Fruit fly (Drosophila melanogaster) whole organism, embryonic: ENCODE results near the gene HisCl1.

Experiments
- Abd-B ChIP-seq: fragments of 200-800 bp; sonication (Bioruptor generic); optimal IDR thresholded peaks from 2 replicates; lab custom pipeline; 2018; ENCODE audit warnings: missing biosample characterization, mild to moderate bottlenecking, missing genetic modification characterization, moderate library complexity
- BtbVII ChIP-seq: fragments of 200-800 bp; sonication (Bioruptor generic); optimal IDR thresholded peaks from 3 replicates; lab custom pipeline; 2017; ENCODE audit warnings: missing biosample characterization, mild to moderate bottlenecking, missing genetic modification characterization
- CG11696 ChIP-seq: fragments of 200-800 bp; sonication (Bioruptor generic); IDR thresholded peaks from 2 replicates; pipeline ENCODE4 v1.3.6; 2022; ENCODE audit warnings: missing biosample characterization, missing genetic modification characterization
- CG12155 ChIP-seq: fragments of 200-800 bp; sonication (Bioruptor generic); optimal IDR thresholded peaks from 3 replicates; lab custom pipeline; 2016; ENCODE audit warnings: missing biosample characterization, missing genetic modification characterization
- CG12744 ChIP-seq: fragments of 200-800 bp; sonication (Bioruptor generic); optimal IDR thresholded peaks from 2 replicates; lab custom pipeline; 2016; ENCODE audit warnings: missing biosample characterization, missing genetic modification characterization
- CG13287 ChIP-seq: fragments of 200-800 bp; sonication (Bioruptor generic); IDR thresholded peaks from 2 replicates; pipeline ENCODE4 v1.3.6; 2022; ENCODE audit warnings: missing biosample characterization, missing genetic modification characterization; ENCODE audit not compliant: partially characterized antibody
- CG14965 ChIP-seq: fragments of 200-800 bp; sonication (Bioruptor generic); optimal IDR thresholded peaks from 2 replicates; lab custom pipeline; 2016; ENCODE audit warnings: missing biosample characterization, missing genetic modification characterization, borderline replicate concordance
- CG15479 ChIP-seq: fragments of 200-800 bp; sonication (Bioruptor generic); optimal IDR thresholded peaks from 3 replicates; lab custom pipeline; 2019; ENCODE audit warnings: missing biosample characterization, mild to moderate bottlenecking, missing genetic modification characterization, moderate library complexity
- CG15696 ChIP-seq: fragments of 200-800 bp; sonication (Bioruptor generic); optimal IDR thresholded peaks from 2 replicates; lab custom pipeline; 2019; ENCODE audit warnings: missing biosample characterization, mild to moderate bottlenecking, missing genetic modification characterization, moderate library complexity
- CG1602 ChIP-seq: fragments of 200-800 bp; sonication (Bioruptor generic); optimal IDR thresholded peaks from 3 replicates; lab custom pipeline; 2016; ENCODE audit warnings: missing biosample characterization, missing genetic modification characterization
- CG17359 ChIP-seq: fragments of 200-800 bp; sonication (Bioruptor generic); optimal IDR thresholded peaks from 3 replicates; lab custom pipeline; 2018; ENCODE audit warnings: missing biosample characterization, mild to moderate bottlenecking, missing genetic modification characterization, moderate library complexity
- CG18011 ChIP-seq: fragments of 200-800 bp; sonication (Bioruptor generic); optimal IDR thresholded peaks from 2 replicates; lab custom pipeline; 2017; ENCODE audit warnings: missing biosample characterization, missing genetic modification characterization, mild to moderate bottlenecking, moderate library complexity, missing genotype
- CG2199 ChIP-seq: fragments of 200-800 bp; sonication (Bioruptor generic); IDR thresholded peaks from 3 replicates; pipeline ENCODE4 v1.3.6; 2022; ENCODE audit warnings: missing biosample characterization, missing genetic modification characterization
- CG30020 ChIP-seq: fragments of 200-800 bp; optimal IDR thresholded peaks from 2 replicates; lab custom pipeline; 2019; ENCODE audit warnings: missing biosample characterization, mild to moderate bottlenecking, missing genetic modification characterization, moderate library complexity
- CG42726 ChIP-seq: fragments of 200-800 bp; sonication (Bioruptor generic); IDR thresholded peaks from 2 replicates; pipeline ENCODE4 v1.3.6; 2022; ENCODE audit warnings: missing biosample characterization, missing genetic modification characterization; ENCODE audit not compliant: partially characterized antibody
- CG6654 ChIP-seq: fragments of 200-800 bp; sonication (Bioruptor generic); optimal IDR thresholded peaks from 2 replicates; lab custom pipeline; 2017; ENCODE audit warnings: missing biosample characterization, mild to moderate bottlenecking, missing genetic modification characterization
- CG7372 ChIP-seq: fragments of 200-800 bp; sonication (Bioruptor generic); IDR thresholded peaks from 2 replicates; pipeline ENCODE4 v1.3.6; 2022; ENCODE audit warnings: missing biosample characterization, missing genetic modification characterization
- Chrac-16 ChIP-seq: fragments of 200-800 bp; sonication (Bioruptor generic); optimal IDR thresholded peaks from 3 replicates; lab custom pipeline; 2016; ENCODE audit warnings: missing biosample characterization, missing genetic modification characterization
- D ChIP-seq, 2 experiments: fragments of 200-800 bp in 1 of 2; fragments of >200 bp in 1 of 2; sonication (Bioruptor generic) in 1 of 2; optimal IDR thresholded peaks; 2 replicates in 1 of 2; 3 replicates in 1 of 2; lab custom pipeline; 2017; ENCODE audit warnings: mild to moderate bottlenecking in 1 of 2, missing biosample characterization in 1 of 2, missing genetic modification characterization in 1 of 2, missing genetic modification reagents in 1 of 2
- Ets65A ChIP-seq: fragments of 200-800 bp; sonication (Bioruptor generic); peaks from one replicate; lab custom pipeline; 2016; ENCODE audit warnings: missing biosample characterization, missing genetic modification characterization
- Gug ChIP-seq: fragments of 200-800 bp; sonication (Bioruptor generic); IDR thresholded peaks from 4 replicates; pipeline ENCODE4 v1.3.6; 2022; ENCODE audit warnings: missing biosample characterization, missing genetic modification characterization
- Hr78 ChIP-seq, 2 experiments: fragments of 200-800 bp in 1 of 2; fragments of >200 bp in 1 of 2; sonication (Bioruptor generic) in 1 of 2; optimal IDR thresholded peaks; 2 replicates each; lab custom pipeline; 2017 to 2019; ENCODE audit warnings: missing biosample characterization in 2 of 2, missing genetic modification characterization in 2 of 2, mild to moderate bottlenecking in 1 of 2, moderate library complexity in 1 of 2
- Lpt ChIP-seq: fragments of >200 bp; optimal IDR thresholded peaks from 2 replicates; lab custom pipeline; 2018; ENCODE audit warnings: missing biosample characterization, missing genetic modification characterization
- NC2α ChIP-seq: fragments of 200-800 bp; sonication (Bioruptor generic); optimal IDR thresholded peaks from 2 replicates; lab custom pipeline; 2016; ENCODE audit warnings: missing biosample characterization, missing genetic modification characterization
- Oli ChIP-seq: fragments of 200-800 bp; sonication (Bioruptor generic); optimal IDR thresholded peaks from 2 replicates; lab custom pipeline; 2018; ENCODE audit warnings: missing biosample characterization, mild to moderate bottlenecking, missing genetic modification characterization, moderate library complexity
- Rx ChIP-seq: fragments of 200-800 bp; sonication (Bioruptor generic); IDR thresholded peaks from 2 replicates; pipeline ENCODE4 v1.3.6; 2022; ENCODE audit warnings: missing biosample characterization, missing genetic modification characterization
- Stat92E ChIP-seq, 3 experiments: fragments of >200 bp in 2 of 3; fragments of 200-800 bp in 1 of 3; sonication (Bioruptor generic) in 1 of 3; optimal IDR thresholded peaks; 2 replicates each; lab custom pipeline; 2017 to 2019; ENCODE audit warnings: missing biosample characterization in 3 of 3, missing genetic modification characterization in 3 of 3, mild to moderate bottlenecking in 1 of 3, moderate library complexity in 1 of 3
- ase ChIP-seq: fragments of 200-800 bp; sonication (Bioruptor generic); IDR thresholded peaks from 3 replicates; pipeline ENCODE4 v1.3.6; 2022; ENCODE audit warnings: missing biosample characterization, missing genetic modification characterization
- cad ChIP-seq: fragments of >200 bp; optimal IDR thresholded peaks from 2 replicates; lab custom pipeline; 2017; ENCODE audit warnings: missing biosample characterization, missing genetic modification characterization
- cas ChIP-seq: fragments of 200-800 bp; sonication (Bioruptor generic); IDR thresholded peaks from 2 replicates; pipeline ENCODE4 v1.3.6; 2022; ENCODE audit warnings: missing biosample characterization, missing genetic modification characterization
- caup ChIP-seq: fragments of 200-800 bp; sonication (Bioruptor generic); optimal IDR thresholded peaks from 3 replicates; lab custom pipeline; 2017; ENCODE audit warnings: missing biosample characterization, mild to moderate bottlenecking, missing genetic modification characterization, moderate library complexity; ENCODE audit not compliant: severe bottlenecking
- chinmo ChIP-seq: fragments of 200-800 bp; sonication (Bioruptor generic); IDR thresholded peaks from 4 replicates; pipeline ENCODE4 v1.3.6; 2022; ENCODE audit warnings: missing biosample characterization, missing genetic modification characterization; ENCODE audit not compliant: partially characterized antibody
- grn ChIP-seq: fragments of 200-800 bp; sonication (Bioruptor generic); optimal IDR thresholded peaks from 3 replicates; lab custom pipeline; 2017; ENCODE audit warnings: missing biosample characterization, missing genetic modification characterization
- kni ChIP-seq: fragments of 200-800 bp; sonication (Bioruptor generic); optimal IDR thresholded peaks from 3 replicates; lab custom pipeline; 2017; ENCODE audit warnings: mild to moderate bottlenecking, missing biosample characterization, missing genetic modification reagents, missing genetic modification characterization
- oc ChIP-seq: fragments of 200-800 bp; sonication (Bioruptor generic); optimal IDR thresholded peaks from 2 replicates; lab custom pipeline; 2018; ENCODE audit warnings: missing biosample characterization, mild to moderate bottlenecking, missing genetic modification characterization, moderate library complexity
- pros ChIP-seq: fragments of 200-800 bp; sonication (Bioruptor generic); optimal IDR thresholded peaks from 3 replicates; lab custom pipeline; 2019; ENCODE audit warnings: missing biosample characterization, mild to moderate bottlenecking, missing genetic modification characterization, moderate library complexity
- pum ChIP-seq: fragments of 200-800 bp; sonication (Bioruptor generic); optimal IDR thresholded peaks from 2 replicates; lab custom pipeline; 2016; ENCODE audit warnings: missing biosample characterization, missing genetic modification characterization
- sr ChIP-seq: fragments of 200-800 bp; sonication (Bioruptor generic); IDR thresholded peaks from 3 replicates; pipeline ENCODE4 v1.3.6; 2022; ENCODE audit warnings: missing biosample characterization, missing genetic modification characterization
- tll ChIP-seq, 2 experiments: fragments of 200-800 bp in 1 of 2; fragments of >200 bp in 1 of 2; sonication (Bioruptor generic) in 1 of 2; optimal IDR thresholded peaks; 2 replicates each; lab custom pipeline; 2017 to 2019; ENCODE audit warnings: missing biosample characterization in 2 of 2, missing genetic modification characterization in 2 of 2, mild to moderate bottlenecking in 1 of 2, moderate library complexity in 1 of 2
- toy ChIP-seq: fragments of 200-800 bp; sonication (Bioruptor generic); IDR thresholded peaks from 2 replicates; pipeline ENCODE4 v1.3.6; 2022; ENCODE audit warnings: missing biosample characterization, missing genetic modification characterization
- twi ChIP-seq: fragments of 200-800 bp; optimal IDR thresholded peaks from 2 replicates; lab custom pipeline; 2019; ENCODE audit warnings: missing biosample characterization, mild to moderate bottlenecking, missing genetic modification characterization, moderate library complexity
- zen ChIP-seq: fragments of 200-800 bp; sonication (Bioruptor generic); optimal IDR thresholded peaks from 3 replicates; lab custom pipeline; 2018; ENCODE audit warnings: missing biosample characterization, mild to moderate bottlenecking, missing genetic modification characterization, moderate library complexity

HisCl1 gene

DNA sequence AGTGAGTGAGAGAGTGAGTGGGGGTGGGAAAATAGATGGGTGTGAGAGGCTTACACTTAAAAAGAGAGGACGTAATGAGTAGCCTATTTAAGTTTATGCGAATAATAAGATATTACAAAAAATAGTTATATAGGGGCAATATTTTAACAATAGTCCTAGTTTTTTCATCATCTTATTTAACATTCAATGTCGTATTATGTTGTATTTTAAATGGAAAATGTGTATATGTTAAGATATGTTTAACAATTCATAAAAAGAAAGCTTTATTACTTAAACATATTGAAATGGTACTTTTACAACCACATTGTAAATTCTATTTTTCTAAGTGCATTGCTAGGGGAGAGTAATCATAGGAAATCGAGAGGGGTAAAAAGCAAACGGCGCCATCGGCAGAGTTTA, 13.0 kb upstream of the HisCl1 start (continued):
- peak; percentile 63 for TF ChIP-seq caup (GFP tag; lab: Kevin White, UChicago)
- peak; percentile 45 for TF ChIP-seq CG1602
- no peak for TF ChIP-seq sr (GFP tag; lab: Robert Waterston, UW)
- TF ChIP-seq CG14965 (GFP tag; lab: Kevin White, UChicago): no peak
- no peak for TF ChIP-seq Ets65A
- TF ChIP-seq CG6654: no peak
- no peak for TF ChIP-seq cas (GFP tag; lab: Robert Waterston, UW)
- no peak for TF ChIP-seq ase (GFP tag; lab: Robert Waterston, UW)
- TF ChIP-seq NC2α (GFP tag; lab: Kevin White, UChicago): no peak
- TF ChIP-seq Chrac-16 (GFP tag; lab: Kevin White, UChicago): peak; percentile 53
- TF ChIP-seq BtbVII (GFP tag; lab: Kevin White, UChicago): peak; percentile 58
- no peak for TF ChIP-seq toy (GFP tag; lab: Robert Waterston, UW)
- TF ChIP-seq CG12744 (GFP tag; lab: Kevin White, UChicago): peak; percentile 17
- no peak; the same call in 1 of the 2 replicates for TF ChIP-seq CG7372 (GFP tag; lab: Robert Waterston, UW)
- TF ChIP-seq CG42726 (GFP tag; lab: Robert Waterston, UW): no peak
- peak; percentile 79 for TF ChIP-seq CG17359 (tag; lab: Kevin White, UChicago)
- TF ChIP-seq Rx: no peak
- TF ChIP-seq CG11696 (GFP tag; lab: Robert Waterston, UW): no peak
- peak; percentile 54 for TF ChIP-seq CG30020 (tag; lab: Kevin White, UChicago)
- TF ChIP-seq CG18011 (GFP tag; lab: Kevin White, UChicago): no peak
- TF ChIP-seq chinmo (GFP tag; lab: Robert Waterston, UW): no peak
- TF ChIP-seq CG13287: no peak

DNA sequence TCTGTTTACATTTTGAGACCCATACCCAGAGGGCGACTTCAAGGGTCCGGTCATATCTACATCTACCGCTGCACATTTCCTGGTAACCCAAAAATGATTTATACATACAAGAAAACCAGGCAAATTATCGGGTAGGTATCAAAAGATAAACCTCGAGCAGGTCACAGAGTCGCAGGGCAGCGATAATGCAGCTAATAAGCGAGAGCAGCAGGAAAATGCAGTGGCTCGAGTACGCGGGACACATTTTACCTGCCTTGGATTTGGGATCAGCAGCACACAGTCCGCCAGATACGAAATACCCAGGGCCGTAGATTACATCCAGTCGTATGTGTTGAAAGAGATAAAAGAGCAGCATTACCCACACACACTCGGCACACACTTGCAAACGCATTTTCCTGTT, 11.8 kb upstream of the HisCl1 start:
- TF ChIP-seq cad (GFP tag; lab: Kevin White, UChicago): peak; percentile 43
- peak; percentile 76 for TF ChIP-seq grn (GFP tag; lab: Kevin White, UChicago)
- no peak for TF ChIP-seq Gug
- TF ChIP-seq Stat92E (GFP tag; optimal IDR thresholded peaks at IDR 0.05; lab: Kevin White, UChicago): peak in 1 of 3 experiments; percentile 62
- peak in 1 of 2 experiments; percentile 86 for TF ChIP-seq tll (GFP tag; optimal IDR thresholded peaks at IDR 0.05; lab: Kevin White, UChicago)
- peak; percentile 33 for TF ChIP-seq pros (GFP tag; lab: Kevin White, UChicago)
- peak; percentile 4 for TF ChIP-seq CG15696
- TF ChIP-seq zen: peak; percentile 53
- TF ChIP-seq Ets65A: peak; percentile 45
- TF ChIP-seq Abd-B: no peak
- TF ChIP-seq CG2199 (GFP tag; lab: Robert Waterston, UW): 0 out of 3 replicates have a peak, but pooled peaks have one; percentile 79
- TF ChIP-seq kni (GFP tag; lab: Kevin White, UChicago): peak; percentile 85
- TF ChIP-seq Hr78 (GFP tag; optimal IDR thresholded peaks at IDR 0.05; lab: Kevin White, UChicago): peak in 1 of 2 experiments; percentile 28
- no peak for TF ChIP-seq Oli (tag; lab: Kevin White, UChicago)
- TF ChIP-seq pum (GFP tag; lab: Kevin White, UChicago): no peak
- peak; percentile 90 for TF ChIP-seq Lpt (GFP tag; lab: Kevin White, UChicago)
- TF ChIP-seq twi (tag; lab: Kevin White, UChicago): peak; percentile 58
- TF ChIP-seq CG15479 (GFP tag; lab: Kevin White, UChicago): peak; percentile 91
- TF ChIP-seq oc (tag; lab: Kevin White, UChicago): peak; percentile 5
- TF ChIP-seq D (optimal IDR thresholded peaks at IDR 0.05; lab: Kevin White, UChicago): peak; percentile 45
- no peak for TF ChIP-seq D (GFP tag; optimal IDR thresholded peaks at IDR 0.05; lab: Kevin White, UChicago)
- no peak for TF ChIP-seq CG12155
